Fruit fly (Drosophila melanogaster): ENCODE results near the gene CG43335.

- TF ChIP-seq CG8478 (optimal IDR thresholded peaks at IDR 0.05) (no peak), CTCF (optimal IDR thresholded peaks at IDR 0.05) (no peak)
Measured at dm6 chr3R:15600138-15600537, 35.1 kb upstream of the CG43335 start.

Measured in S2 (cell line).